Worm (Caenorhabditis elegans) whole organism, L3 larva: ENCODE measurements around the gene plk-1.

Experiments used
- R02D3.7 ChIP-seq: fragments of 150-350 bp; optimal IDR thresholded peaks from 2 replicates; lab custom pipeline; 2014; ENCODE audit warnings: missing biosample characterization, missing genetic modification characterization
- aly-2 ChIP-seq: fragments of 150-350 bp; optimal IDR thresholded peaks from 2 replicates; lab custom pipeline; 2014; ENCODE audit warnings: missing biosample characterization, missing genetic modification characterization
- ama-1 ChIP-seq: fragments of 150-350 bp; optimal IDR thresholded peaks from 2 replicates; lab custom pipeline; 2018
- ceh-28 ChIP-seq: fragments of 150-350 bp; optimal IDR thresholded peaks from 2 replicates; lab custom pipeline; 2014; ENCODE audit warnings: missing biosample characterization, missing genetic modification reagents, missing genetic modification characterization
- ceh-82 ChIP-seq: fragments of 150-350 bp; optimal IDR thresholded peaks from 2 replicates; lab custom pipeline; 2014; ENCODE audit warnings: missing biosample characterization, missing genetic modification characterization
- ceh-9 ChIP-seq: sonication (generic microtip); optimal IDR thresholded peaks from 2 replicates; lab custom pipeline; 2018; ENCODE audit warnings: missing biosample characterization, missing genetic modification characterization
- egl-5 ChIP-seq: fragments of 150-350 bp; optimal IDR thresholded peaks from 2 replicates; lab custom pipeline; 2017; ENCODE audit warnings: missing biosample characterization, missing genetic modification reagents, missing genetic modification characterization, inconsistent platforms
- elt-1 ChIP-seq: fragments of 150-350 bp; optimal IDR thresholded peaks from 2 replicates; lab custom pipeline; 2014; ENCODE audit warnings: missing biosample characterization, missing genetic modification characterization
- elt-2 ChIP-seq: sonication (generic microtip); optimal IDR thresholded peaks from 2 replicates; lab custom pipeline; 2016; ENCODE audit warnings: missing genetic modification reagents, mild to moderate bottlenecking, missing genetic modification characterization, missing compliant biosample characterization
- fkh-10 ChIP-seq: sonication (generic microtip); optimal IDR thresholded peaks from 2 replicates; lab custom pipeline; 2017; ENCODE audit warnings: missing biosample characterization, missing genetic modification reagents, missing genetic modification characterization
- fkh-2 ChIP-seq: fragments of 150-350 bp; optimal IDR thresholded peaks from 2 replicates; lab custom pipeline; 2014; ENCODE audit warnings: missing biosample characterization, missing genetic modification reagents, missing genetic modification characterization
- fos-1 ChIP-seq: fragments of 150-350 bp; optimal IDR thresholded peaks from 2 replicates; lab custom pipeline; 2014; ENCODE audit warnings: missing biosample characterization, missing genetic modification characterization
- hmg-11 ChIP-seq: sonication (generic microtip); optimal IDR thresholded peaks from 2 replicates; lab custom pipeline; 2016; ENCODE audit warnings: missing genetic modification characterization, missing compliant biosample characterization
- lin-15B ChIP-seq: fragments of 150-350 bp; optimal IDR thresholded peaks from 2 replicates; lab custom pipeline; 2014; ENCODE audit warnings: missing biosample characterization, missing genetic modification characterization
- lin-39 ChIP-seq: fragments of 150-350 bp; optimal IDR thresholded peaks from 2 replicates; lab custom pipeline; 2018; ENCODE audit warnings: missing biosample characterization, missing genetic modification reagents, missing genetic modification characterization
- lsy-12 ChIP-seq: sonication (generic microtip); optimal IDR thresholded peaks from 2 replicates; lab custom pipeline; 2016; ENCODE audit warnings: mild to moderate bottlenecking, missing genetic modification characterization, missing compliant biosample characterization
- mdl-1 ChIP-seq: fragments of 150-350 bp; optimal IDR thresholded peaks from 2 replicates; lab custom pipeline; 2014; ENCODE audit warnings: missing biosample characterization, missing genetic modification characterization
- mml-1 ChIP-seq: fragments of 150-350 bp; sonication (generic microtip); optimal IDR thresholded peaks from 3 replicates; lab custom pipeline; 2014; ENCODE audit warnings: missing biosample characterization, missing genetic modification characterization
- nfya-1 ChIP-seq: sonication (generic microtip); optimal IDR thresholded peaks from 2 replicates; lab custom pipeline; 2017; ENCODE audit warnings: missing genetic modification characterization, mild to moderate bottlenecking, missing compliant biosample characterization, antibody characterized with exemption, moderate library complexity; ENCODE audit not compliant: insufficient read depth
- nhr-12 ChIP-seq: fragments of 150-350 bp; optimal IDR thresholded peaks from 2 replicates; lab custom pipeline; 2014; ENCODE audit warnings: missing biosample characterization, missing genetic modification characterization
- nhr-23 ChIP-seq: fragments of 150-350 bp; optimal IDR thresholded peaks from 2 replicates; lab custom pipeline; 2014; ENCODE audit warnings: missing biosample characterization, missing genetic modification reagents, missing genetic modification characterization
- nhr-237 ChIP-seq: fragments of 150-350 bp; optimal IDR thresholded peaks from 2 replicates; lab custom pipeline; 2014; ENCODE audit warnings: missing biosample characterization, missing genetic modification characterization
- nhr-28 ChIP-seq: fragments of 150-350 bp; optimal IDR thresholded peaks from 2 replicates; lab custom pipeline; 2014; ENCODE audit warnings: missing biosample characterization, missing genetic modification characterization
- nhr-43 ChIP-seq: sonication (generic microtip); optimal IDR thresholded peaks from 2 replicates; lab custom pipeline; 2016; ENCODE audit warnings: mild to moderate bottlenecking, missing genetic modification characterization, missing compliant biosample characterization; ENCODE audit not compliant: poor library complexity, severe bottlenecking
- nhr-67 ChIP-seq: fragments of 150-350 bp; optimal IDR thresholded peaks from 2 replicates; lab custom pipeline; 2014; ENCODE audit warnings: missing biosample characterization, missing genetic modification characterization
- nhr-76 ChIP-seq: fragments of 150-350 bp; sonication (generic microtip); optimal IDR thresholded peaks from 5 replicates; lab custom pipeline; 2014; ENCODE audit warnings: missing biosample characterization, missing genetic modification characterization
- nhr-77 ChIP-seq: fragments of 150-350 bp; optimal IDR thresholded peaks from 2 replicates; lab custom pipeline; 2014; ENCODE audit warnings: missing biosample characterization, missing genetic modification characterization
- pha-4 ChIP-seq: fragments of 150-350 bp; optimal IDR thresholded peaks from 2 replicates; lab custom pipeline; 2014; ENCODE audit warnings: missing biosample characterization, missing genetic modification reagents, missing genetic modification characterization
- pqm-1 ChIP-seq: fragments of 150-350 bp; optimal IDR thresholded peaks from 2 replicates; lab custom pipeline; 2017; ENCODE audit warnings: missing biosample characterization, missing genetic modification characterization, inconsistent platforms
- sea-2 ChIP-seq: fragments of 150-350 bp; sonication (generic microtip); optimal IDR thresholded peaks from 4 replicates; lab custom pipeline; 2014; ENCODE audit warnings: missing biosample characterization, missing genetic modification reagents, missing genetic modification characterization
- skn-1 ChIP-seq: fragments of 150-350 bp; optimal IDR thresholded peaks from 2 replicates; lab custom pipeline; 2014; ENCODE audit warnings: missing biosample characterization, missing genetic modification characterization
- snpc-4 ChIP-seq: fragments of 150-350 bp; optimal IDR thresholded peaks from 2 replicates; lab custom pipeline; 2014; ENCODE audit warnings: missing biosample characterization, missing genetic modification characterization
- unc-39 ChIP-seq: sonication (generic microtip); optimal IDR thresholded peaks from 4 replicates; lab custom pipeline; 2017; ENCODE audit warnings: missing biosample characterization, missing genetic modification characterization
- unc-62 ChIP-seq: fragments of 150-350 bp; sonication (generic microtip); optimal IDR thresholded peaks from 4 replicates; lab custom pipeline; 2014; ENCODE audit warnings: missing biosample characterization, missing genetic modification reagents, missing genetic modification characterization
- zag-1 ChIP-seq: fragments of 150-350 bp; optimal IDR thresholded peaks from 2 replicates; lab custom pipeline; 2014; ENCODE audit warnings: missing biosample characterization, missing genetic modification characterization
- ztf-11 ChIP-seq: fragments of 150-350 bp; optimal IDR thresholded peaks from 2 replicates; lab custom pipeline; 2014; ENCODE audit warnings: missing biosample characterization, missing genetic modification characterization

The plk-1 gene

DNA sequence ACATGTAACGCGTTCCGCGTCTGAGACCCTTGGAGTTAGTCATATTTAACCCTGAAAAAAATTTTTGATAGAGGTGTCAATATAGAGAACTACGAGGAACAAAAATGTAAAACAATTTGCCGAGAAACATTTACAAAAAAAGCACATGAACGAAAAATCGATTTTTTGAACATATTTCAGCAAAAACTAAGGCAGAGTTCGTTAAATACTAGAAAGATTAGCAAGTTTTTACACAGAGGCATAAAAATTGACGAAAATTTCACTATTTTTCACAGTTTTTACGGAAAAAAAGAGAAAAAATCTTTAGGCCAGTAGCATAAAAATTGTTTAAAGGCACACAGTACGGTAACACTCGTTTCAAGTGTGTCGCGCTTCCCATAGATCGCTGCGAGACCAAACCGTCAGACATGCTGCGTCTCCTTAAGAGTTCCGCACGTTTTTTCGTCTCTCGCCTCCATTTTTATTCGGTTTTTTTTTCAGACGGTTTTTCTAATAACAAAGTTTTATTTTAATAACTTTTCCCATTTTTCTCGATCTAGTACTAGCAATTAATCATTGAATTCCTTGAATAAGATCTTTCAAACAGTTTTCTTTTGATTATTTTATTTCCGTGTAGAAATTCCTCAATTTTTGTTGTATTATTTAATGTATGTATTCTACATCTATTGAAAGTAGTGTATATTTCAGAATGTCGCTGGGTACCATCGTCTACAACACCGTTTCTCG, 29.2 kb downstream of the plk-1 start, which contains the start of the genes rpl-21 and C14B9.10 (continued):
- no peak for TF ChIP-seq aly-2

ce11 chrIII:8132496-8132895, 31.3 kb downstream of the plk-1 start:
- no peak for TF ChIP-seq lsy-12 (tag; lab: Kevin White, UChicago)
- peak; percentile 85 for TF ChIP-seq pha-4 (tag; lab: Kevin White, UChicago)

- peak; percentile 76 for TF ChIP-seq pha-4 (tag; lab: Kevin White, UChicago)
- TF ChIP-seq elt-2 = peak; percentile 20
- TF ChIP-seq ceh-28 = no peak
- no peak for TF ChIP-seq skn-1
- TF ChIP-seq nhr-77 = no peak
- no peak for TF ChIP-seq egl-5 (tag; lab: Kevin White, UChicago)
- no peak for TF ChIP-seq nhr-23 (tag; lab: Kevin White, UChicago)
- no peak for TF ChIP-seq nhr-28
- no peak for TF ChIP-seq nhr-67 (tag; lab: Kevin White, UChicago)
- no peak for TF ChIP-seq ceh-9 (tag; lab: Kevin White, UChicago)
- TF ChIP-seq pqm-1 (tag; lab: Kevin White, UChicago) = no peak
- no peak for TF ChIP-seq aly-2
- TF ChIP-seq unc-62 = no peak
- no peak for TF ChIP-seq nhr-76 (tag; lab: Kevin White, UChicago)
Observed at ce11 chrIII:8133346-8133745, 32.2 kb downstream of the plk-1 start, which contains the start of gene C14B9.2. Gene C14B9.2 (plus strand): TSS chrIII:8133665.

ce11 chrIII:8136517-8137099, 35.5 kb downstream of the plk-1 start:
- no peak for TF ChIP-seq fkh-10 (GFP tag; lab: Kevin White, UChicago)
- TF ChIP-seq lin-39 (tag; lab: Kevin White, UChicago) = no peak
- TF ChIP-seq nhr-76 (tag; lab: Kevin White, UChicago) = no peak
- no peak for TF ChIP-seq nfya-1
- peak; percentile 80 for TF ChIP-seq aly-2
- TF ChIP-seq ama-1 (lab: Kevin White, UChicago) = no peak
- no peak for TF ChIP-seq mml-1 (tag; lab: Kevin White, UChicago)
- TF ChIP-seq nhr-28 = no peak
- peak; percentile 16 for TF ChIP-seq elt-2
- TF ChIP-seq fkh-2 = no peak
- TF ChIP-seq R02D3.7 (tag; lab: Kevin White, UChicago) = no peak
- TF ChIP-seq fos-1 (tag; lab: Kevin White, UChicago) = no peak
- no peak for TF ChIP-seq pqm-1 (tag; lab: Kevin White, UChicago)
- TF ChIP-seq nhr-12 (tag; lab: Kevin White, UChicago) = no peak
- no peak for TF ChIP-seq skn-1
- peak; percentile 82 for TF ChIP-seq pha-4 (tag; lab: Kevin White, UChicago)
- no peak for TF ChIP-seq nhr-67 (tag; lab: Kevin White, UChicago)
- no peak for TF ChIP-seq egl-5 (tag; lab: Kevin White, UChicago)
- no peak for TF ChIP-seq nhr-237 (tag; lab: Kevin White, UChicago)
- peak; percentile 2 for TF ChIP-seq ceh-28
- no peak for TF ChIP-seq nhr-43
- no peak for TF ChIP-seq elt-1
- no peak for TF ChIP-seq snpc-4 (tag; lab: Kevin White, UChicago)
- no peak for TF ChIP-seq mdl-1 (tag; lab: Kevin White, UChicago)
- no peak for TF ChIP-seq zag-1 (tag; lab: Kevin White, UChicago)
- TF ChIP-seq lsy-12 (tag; lab: Kevin White, UChicago) = no peak
- TF ChIP-seq ztf-11 (tag; lab: Kevin White, UChicago) = no peak
- TF ChIP-seq, all 47 proteins: peak for 4

DNA sequence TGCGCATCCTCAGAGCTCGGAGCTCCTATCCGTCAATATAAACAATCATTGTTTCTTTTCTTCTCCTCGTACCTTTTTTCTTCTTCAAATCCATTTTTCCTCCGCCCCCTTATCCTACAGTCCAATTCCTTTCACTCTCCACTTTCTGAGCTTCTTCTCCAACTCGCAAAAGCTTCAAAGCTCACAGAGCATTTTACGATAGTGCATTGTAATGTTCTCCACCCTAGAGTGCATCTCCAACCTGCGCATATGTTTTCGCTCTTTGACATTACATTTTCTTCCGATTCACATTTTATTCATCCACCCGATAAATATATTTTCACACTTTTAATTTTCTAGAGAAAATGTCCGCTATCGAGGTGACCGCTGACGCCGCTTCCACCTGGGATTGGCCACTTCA, 36.6 kb downstream of the plk-1 start, which contains the start of gene hsp-12.2:
Gene hsp-12.2, plus strand, starts transcription at position 301 of the 400 bp plus-strand sequence.
- TF ChIP-seq pha-4 (tag; lab: Kevin White, UChicago) = peak; percentile 49
- TF ChIP-seq fkh-2 = no peak

- TF ChIP-seq nfya-1 (no peak), sea-2 (GFP tag; lab: Kevin White, UChicago) (no peak), zag-1 (tag; lab: Kevin White, UChicago) (no peak), unc-62 (no peak), skn-1 (no peak), hmg-11 (no peak), mdl-1 (tag; lab: Kevin White, UChicago) (no peak), unc-39 (no peak), ceh-82 (tag; lab: Kevin White, UChicago) (no peak), ztf-11 (tag; lab: Kevin White, UChicago) (no peak), mml-1 (tag; lab: Kevin White, UChicago) (no peak), lin-15B (tag; lab: Kevin White, UChicago) (no peak)
Observed at ce11 chrIII:8142217-8142616, 41.1 kb downstream of the plk-1 start.
